Worm (Caenorhabditis elegans): ENCODE data around the gene C41H7.2.

- TF ChIP-seq hlh-30 (tag; optimal IDR thresholded peaks at IDR 0.05; ENCODE audit: insufficient read depth) (no peak), daf-8 (GFP tag; IDR thresholded peaks at IDR 0.05) (no peak), tra-1 (GFP tag; IDR thresholded peaks at IDR 0.05) (no peak), lin-1 (GFP tag; IDR thresholded peaks at IDR 0.05) (no peak), nhr-76 (tag; optimal IDR thresholded peaks at IDR 0.05) (no peak), ceh-28 (tag; optimal IDR thresholded peaks at IDR 0.05) (no peak)
Measured at ce11 chrII:3002211-3002610, 12.4 kb upstream of the C41H7.2 start, which contains the start of gene lido-10.

All from whole organism, L4 larva.